Fruit fly (Drosophila melanogaster): ENCODE data around the gene ALiX.
A peak's percentile ranks its signal among the peaks of the same experiment; 100 is the strongest.

ALiX gene

dm6 chr3R:27677174-27677726, 22.7 kb downstream of the ALiX start, which contains the start of gene Hsdl2 (continued):
- TF ChIP-seq ss (GFP tag; optimal IDR thresholded peaks at IDR 0.05) (peak; percentile 94 to 97), topi (GFP tag; optimal IDR thresholded peaks at IDR 0.05) (peak; percentile 64), OdsH (GFP tag; optimal IDR thresholded peaks at IDR 0.05) (no peak), acj6 (GFP tag; optimal IDR thresholded peaks at IDR 0.05) (peak; percentile 29), Smox (GFP tag; optimal IDR thresholded peaks at IDR 0.05) (peak; percentile 44), achi (GFP tag; optimal IDR thresholded peaks at IDR 0.05) (peak; percentile 63), net (GFP tag; optimal IDR thresholded peaks at IDR 0.05) (peak; percentile 81), fd85E (GFP tag; optimal IDR thresholded peaks at IDR 0.05) (peak; percentile 72), CG4318 (GFP tag; optimal IDR thresholded peaks at IDR 0.05) (no peak), vri (GFP tag; optimal IDR thresholded peaks at IDR 0.05) (no peak), CG10631 (GFP tag; optimal IDR thresholded peaks at IDR 0.05) (no peak), Sox14 (GFP tag; optimal IDR thresholded peaks at IDR 0.05) (peak; percentile 50), CG9139 (GFP tag; optimal IDR thresholded peaks at IDR 0.05) (peak; percentile 95), eg (GFP tag; IDR thresholded peaks at IDR 0.05) (peak; percentile 78), Sox15 (GFP tag; optimal IDR thresholded peaks at IDR 0.05) (no peak), CG31627 (GFP tag; optimal IDR thresholded peaks at IDR 0.05) (peak; percentile 36), CG6276 (GFP tag; optimal IDR thresholded peaks at IDR 0.05) (peak; percentile 97), CG16779 (tag; optimal IDR thresholded peaks at IDR 0.05) (peak; percentile 92), Sox102F (GFP tag; optimal IDR thresholded peaks at IDR 0.05) (peak; percentile 48), CG6792 (GFP tag; optimal IDR thresholded peaks at IDR 0.05) (peak; percentile 7), CG3032 (tag; optimal IDR thresholded peaks at IDR 0.05) (no peak), CG10669 (GFP tag; optimal IDR thresholded peaks at IDR 0.05) (peak; percentile 84)

- no peak for TF ChIP-seq Ets21C (GFP tag; optimal IDR thresholded peaks at IDR 0.05)
- no peak for TF ChIP-seq achi (GFP tag; optimal IDR thresholded peaks at IDR 0.05)
- TF ChIP-seq topi (GFP tag; optimal IDR thresholded peaks at IDR 0.05): no peak
- no peak for TF ChIP-seq CG6792 (GFP tag; optimal IDR thresholded peaks at IDR 0.05)
- no peak for TF ChIP-seq spab (GFP tag; optimal IDR thresholded peaks at IDR 0.05)
- TF ChIP-seq dsx (GFP tag; optimal IDR thresholded peaks at IDR 0.05; ENCODE audit: poor library complexity, severe bottlenecking): no peak
- no peak for TF ChIP-seq CG3919 (GFP tag; optimal IDR thresholded peaks at IDR 0.05)
- TF ChIP-seq net (GFP tag; optimal IDR thresholded peaks at IDR 0.05): no peak
- TF ChIP-seq Eip78C (GFP tag): no peak
- TF ChIP-seq vri (GFP tag; optimal IDR thresholded peaks at IDR 0.05): no peak
- no peak for TF ChIP-seq Eip75B (GFP tag; optimal IDR thresholded peaks at IDR 0.05)
- no peak for TF ChIP-seq CG3032 (tag; optimal IDR thresholded peaks at IDR 0.05)
Observed at dm6 chr3R:27662857-27663256, 37.1 kb downstream of the ALiX start.

DNA sequence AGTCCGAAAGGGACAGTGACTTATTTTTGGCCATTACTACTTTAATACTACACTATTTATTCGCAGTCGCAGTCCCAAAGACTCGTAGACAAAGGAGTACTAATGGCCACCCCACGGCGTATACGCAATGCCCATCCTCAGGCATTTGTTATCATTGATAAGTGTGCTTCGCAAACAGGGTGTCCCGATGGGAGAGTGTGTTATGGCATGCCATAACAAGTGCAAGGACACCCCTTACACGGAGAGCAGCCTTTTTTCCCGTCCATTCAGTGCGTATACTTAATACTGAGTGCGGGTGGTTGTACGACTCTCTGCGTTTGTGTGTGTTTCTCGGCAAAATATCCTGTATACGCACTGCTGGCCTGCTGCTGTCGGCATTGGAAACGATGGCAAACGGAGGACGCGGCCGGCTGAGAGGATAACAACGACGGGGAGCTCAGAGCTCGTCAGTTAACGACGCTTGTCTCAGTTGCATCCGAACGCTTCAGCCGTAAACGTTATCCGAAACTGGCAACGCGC, 37.9 kb downstream of the ALiX start, which contains the start of gene unc80:
Gene unc80 (plus strand): TSS at position 469 of the 519 bp plus-strand sequence.
- TF ChIP-seq CG31627 (GFP tag; optimal IDR thresholded peaks at IDR 0.05) (no peak), CG8319 (GFP tag; optimal IDR thresholded peaks at IDR 0.05) (no peak)

- TF ChIP-seq OdsH (GFP tag; optimal IDR thresholded peaks at IDR 0.05): no peak
- TF ChIP-seq Sox102F (GFP tag; optimal IDR thresholded peaks at IDR 0.05): no peak
- no peak for TF ChIP-seq CG9139 (GFP tag; optimal IDR thresholded peaks at IDR 0.05)
Observed at dm6 chr3R:27661389-27661788, 38.5 kb downstream of the ALiX start.

- TF ChIP-seq Gug (GFP tag; IDR thresholded peaks at IDR 0.05) (no peak), topi (GFP tag; optimal IDR thresholded peaks at IDR 0.05) (no peak), Lpt (GFP tag; optimal IDR thresholded peaks at IDR 0.05) (no peak), cyc (GFP tag; optimal IDR thresholded peaks at IDR 0.05) (no peak), CG32006 (GFP tag; optimal IDR thresholded peaks at IDR 0.05) (no peak), CG9139 (GFP tag; optimal IDR thresholded peaks at IDR 0.05) (no peak), svp (GFP tag) (no peak)
Observed at dm6 chr3R:27660127-27660579, 39.8 kb downstream of the ALiX start, which contains the start of gene Mlc1. Gene Mlc1 (minus strand): TSS chr3R:27660177.

Data from whole organism, prepupa.